Fruit fly (Drosophila melanogaster) S2 (cell line): ENCODE data around the gene GckIII.

Experiments
- CG8478 ChIP-seq: fragments of >200 bp; optimal IDR thresholded peaks from 2 replicates; lab custom pipeline; 2018
- CTCF ChIP-seq, 2 experiments: fragments of >200 bp; optimal IDR thresholded peaks; 2 replicates each; lab custom pipeline; 2018

DNA sequence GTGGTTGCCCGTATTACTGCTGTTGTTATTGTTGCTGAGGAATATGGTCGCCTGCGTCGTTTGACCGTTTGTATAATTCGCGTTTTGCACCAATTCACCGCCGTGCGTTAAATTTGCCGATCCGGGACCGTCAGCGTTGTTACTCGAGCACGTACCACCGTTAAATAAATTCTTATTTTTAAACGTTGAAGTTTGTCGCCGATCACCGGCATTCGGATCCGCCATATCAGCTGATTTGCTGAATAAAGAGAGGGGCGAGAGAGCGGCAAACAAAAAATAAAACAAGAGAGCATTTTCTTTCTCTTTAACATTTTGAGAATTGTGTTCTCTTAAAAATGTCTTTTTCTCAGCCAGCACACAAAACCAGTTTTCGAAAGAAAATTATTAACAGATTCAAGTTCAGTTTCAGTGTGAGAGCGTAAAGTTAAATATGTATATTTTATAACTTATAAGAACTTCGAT lies 33.6 kb downstream of the GckIII start:
- TF ChIP-seq CG8478 (lab: Kevin White, UChicago) = no peak
- no peak for TF ChIP-seq CTCF (optimal IDR thresholded peaks at IDR 0.05; lab: Kevin White, UChicago)
